Fruit fly (Drosophila melanogaster): ENCODE results near the gene CG13926.

CG13926 gene

DNA sequence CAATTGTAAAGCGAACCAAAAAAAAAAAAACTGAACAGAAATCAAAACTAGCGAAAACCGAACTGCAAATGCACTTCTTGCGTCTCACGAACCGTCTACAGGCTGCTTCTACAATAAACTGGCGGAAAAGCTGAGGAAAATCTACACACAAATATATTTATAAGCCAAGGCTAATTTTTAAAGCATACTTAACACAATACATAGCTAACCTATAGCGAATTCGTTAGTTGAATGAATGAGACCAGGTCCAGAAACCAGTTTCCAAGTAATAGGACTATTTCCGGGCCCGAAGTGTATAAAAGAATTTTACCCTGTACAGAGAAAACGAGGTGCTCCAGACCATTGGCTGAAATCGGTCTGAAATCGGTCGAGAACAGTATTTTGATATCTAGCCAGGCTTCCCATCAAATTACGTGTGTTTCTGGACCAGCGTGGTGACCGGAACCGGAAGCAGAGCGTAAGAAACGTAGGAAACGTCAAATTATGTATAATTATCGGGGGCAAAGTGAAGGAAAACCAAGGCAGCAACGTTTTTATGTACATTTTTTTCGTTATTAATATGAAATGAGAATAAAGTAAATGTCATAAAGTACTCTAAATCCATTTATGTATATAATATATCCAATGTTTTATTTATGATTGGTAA lies 42.1 kb downstream of the CG13926 start (continued):
- TF ChIP-seq Asciz (GFP tag; optimal IDR thresholded peaks at IDR 0.05), result no peak
- TF ChIP-seq BtbVII (GFP tag; optimal IDR thresholded peaks at IDR 0.05), result peak; percentile 25
- TF ChIP-seq slou (GFP tag; optimal IDR thresholded peaks at IDR 0.05), result no peak
- no peak for TF ChIP-seq Xrp1 (GFP tag; IDR thresholded peaks at IDR 0.05)
- no peak for TF ChIP-seq Fer1 (GFP tag; optimal IDR thresholded peaks at IDR 0.05)
- TF ChIP-seq CG3163 (GFP tag; optimal IDR thresholded peaks at IDR 0.05), result no peak
- no peak for TF ChIP-seq CG7987 (GFP tag; optimal IDR thresholded peaks at IDR 0.05)
- TF ChIP-seq Sox100B (GFP tag; optimal IDR thresholded peaks at IDR 0.05), result peak; percentile 15
- no peak for TF ChIP-seq prd (optimal IDR thresholded peaks at IDR 0.05)
- no peak for TF ChIP-seq prd (GFP tag; IDR thresholded peaks at IDR 0.05)
- TF ChIP-seq CG9876 (GFP tag; optimal IDR thresholded peaks at IDR 0.05), result no peak
- no peak for TF ChIP-seq stwl (tag; optimal IDR thresholded peaks at IDR 0.05)
- peak; percentile 6 for TF ChIP-seq lab (GFP tag; optimal IDR thresholded peaks at IDR 0.05)
- TF ChIP-seq CG3847 (GFP tag; IDR thresholded peaks at IDR 0.05), result no peak
- no peak for TF ChIP-seq Atf6 (GFP tag; IDR thresholded peaks at IDR 0.05)
- TF ChIP-seq CG10979 (tag; optimal IDR thresholded peaks at IDR 0.05), result no peak
- TF ChIP-seq Adf1 (GFP tag; IDR thresholded peaks at IDR 0.05), result no peak
- no peak for TF ChIP-seq da (GFP tag; optimal IDR thresholded peaks at IDR 0.05)
- TF ChIP-seq ewg (GFP tag; optimal IDR thresholded peaks at IDR 0.05), result no peak
- peak; percentile 13; the same call in 1 of the 2 replicates for TF ChIP-seq ranshi (GFP tag; IDR thresholded peaks at IDR 0.05)
- peak; percentile 15 for TF ChIP-seq CG6854 (GFP tag; optimal IDR thresholded peaks at IDR 0.05)
- TF ChIP-seq ttk (GFP tag; IDR thresholded peaks at IDR 0.05), result no peak
- TF ChIP-seq Doc2 (GFP tag; IDR thresholded peaks at IDR 0.05), result no peak
- no peak for TF ChIP-seq CHES-1-like (GFP tag; optimal IDR thresholded peaks at IDR 0.05)
- no peak for TF ChIP-seq rib (GFP tag; IDR thresholded peaks at IDR 0.05)
- no peak for TF ChIP-seq phol (tag; optimal IDR thresholded peaks at IDR 0.05)
- TF ChIP-seq CG8924 (tag; optimal IDR thresholded peaks at IDR 0.05), result no peak
- no peak for TF ChIP-seq CG11504 (tag; optimal IDR thresholded peaks at IDR 0.05)
- no peak for TF ChIP-seq repo (GFP tag; optimal IDR thresholded peaks at IDR 0.05)
- TF ChIP-seq Mes4 (GFP tag; optimal IDR thresholded peaks at IDR 0.05), result no peak
- TF ChIP-seq Neu2 (GFP tag; optimal IDR thresholded peaks at IDR 0.05; ENCODE audit: borderline replicate concordance), result no peak
- no peak for TF ChIP-seq dmrt99B (tag; optimal IDR thresholded peaks at IDR 0.05)
- peak; percentile 47; the same call in 1 of the 3 replicates for TF ChIP-seq so (GFP tag; IDR thresholded peaks at IDR 0.05)
- no peak for TF ChIP-seq CG14710 (tag; optimal IDR thresholded peaks at IDR 0.05)
- no peak for TF ChIP-seq Jarid2 (GFP tag; optimal IDR thresholded peaks at IDR 0.05)
- TF ChIP-seq CG10431 (GFP tag; optimal IDR thresholded peaks at IDR 0.05), result no peak
- TF ChIP-seq D19A (tag; optimal IDR thresholded peaks at IDR 0.05), result peak; percentile 61
- no peak for TF ChIP-seq Dip3 (GFP tag; optimal IDR thresholded peaks at IDR 0.05)
- TF ChIP-seq sens (GFP tag), result peak; percentile 55
- no peak for TF ChIP-seq CG1233 (GFP tag; optimal IDR thresholded peaks at IDR 0.05)
- TF ChIP-seq sqz (GFP tag; optimal IDR thresholded peaks at IDR 0.05), result no peak
- no peak for TF ChIP-seq CG11695 (GFP tag; IDR thresholded peaks at IDR 0.05)
- TF ChIP-seq CG11085 (GFP tag; IDR thresholded peaks at IDR 0.05), result no peak
- TF ChIP-seq CG11560 (tag; IDR thresholded peaks at IDR 0.05), result no peak
- no peak for TF ChIP-seq gro (GFP tag; optimal IDR thresholded peaks at IDR 0.05)
- no peak for TF ChIP-seq kah (GFP tag; optimal IDR thresholded peaks at IDR 0.05)
- TF ChIP-seq seq (GFP tag; IDR thresholded peaks at IDR 0.05), result no peak
- TF ChIP-seq row (GFP tag; IDR thresholded peaks at IDR 0.05), result 0 out of 3 replicates have a peak, but pooled peaks have one; percentile 25
- TF ChIP-seq CG12155 (GFP tag; optimal IDR thresholded peaks at IDR 0.05), result no peak
- no peak for TF ChIP-seq CG30020 (tag; optimal IDR thresholded peaks at IDR 0.05)
- no peak for TF ChIP-seq cad (GFP tag; optimal IDR thresholded peaks at IDR 0.05)
- peak; percentile 3 for TF ChIP-seq CG4282 (GFP tag; optimal IDR thresholded peaks at IDR 0.05)
